Fruit fly (Drosophila melanogaster): ENCODE data around the gene CG3061.
A peak's percentile ranks its signal among the peaks of the same experiment; 100 is the strongest.

The CG3061 gene

dm6 chr3R:14016758-14017406 is 15.3 kb upstream of the CG3061 start:
- no peak for TF ChIP-seq CG17801 (GFP tag; optimal IDR thresholded peaks at IDR 0.05; ENCODE audit: partially characterized antibody)

- peak; percentile 28 for TF ChIP-seq CG17801 (GFP tag; optimal IDR thresholded peaks at IDR 0.05; ENCODE audit: partially characterized antibody)
Measured at dm6 chr3R:14017640-14018429, 14.3 kb upstream of the CG3061 start.

- no peak for TF ChIP-seq CG17801 (GFP tag; optimal IDR thresholded peaks at IDR 0.05; ENCODE audit: partially characterized antibody)
Measured at dm6 chr3R:14018430-14018786, 13.8 kb upstream of the CG3061 start.

dm6 chr3R:14019407-14020050 is 12.6 kb upstream of the CG3061 start:
- TF ChIP-seq CG17801 (GFP tag; optimal IDR thresholded peaks at IDR 0.05; ENCODE audit: partially characterized antibody): no peak

dm6 chr3R:14020345-14021001 is 11.7 kb upstream of the CG3061 start:
- no peak for TF ChIP-seq CG17801 (GFP tag; optimal IDR thresholded peaks at IDR 0.05; ENCODE audit: partially characterized antibody)

- TF ChIP-seq CG17801 (GFP tag; optimal IDR thresholded peaks at IDR 0.05; ENCODE audit: partially characterized antibody): peak; percentile 50
Measured at dm6 chr3R:14024187-14024918, 7.8 kb upstream of the CG3061 start.

dm6 chr3R:14024919-14025387 is 7.2 kb upstream of the CG3061 start:
- no peak for TF ChIP-seq CG17801 (GFP tag; optimal IDR thresholded peaks at IDR 0.05; ENCODE audit: partially characterized antibody)

dm6 chr3R:14025795-14026194 is 6.4 kb upstream of the CG3061 start:
- TF ChIP-seq CG17801 (GFP tag; optimal IDR thresholded peaks at IDR 0.05; ENCODE audit: partially characterized antibody): peak; percentile 89

dm6 chr3R:14026212-14026952 is 5.8 kb upstream of the CG3061 start:
- no peak for TF ChIP-seq CG17801 (GFP tag; optimal IDR thresholded peaks at IDR 0.05; ENCODE audit: partially characterized antibody)

dm6 chr3R:14026953-14027721 is 5.0 kb upstream of the CG3061 start:
- TF ChIP-seq CG17801 (GFP tag; optimal IDR thresholded peaks at IDR 0.05; ENCODE audit: partially characterized antibody): no peak

dm6 chr3R:14028158-14028557 is 4.0 kb upstream of the CG3061 start:
- TF ChIP-seq CG17801 (GFP tag; optimal IDR thresholded peaks at IDR 0.05; ENCODE audit: partially characterized antibody): no peak

- TF ChIP-seq CG17801 (GFP tag; optimal IDR thresholded peaks at IDR 0.05; ENCODE audit: partially characterized antibody): no peak
Measured at dm6 chr3R:14028873-14029369, 3.2 kb upstream of the CG3061 start, which contains the start of gene Cyp6d5. Gene Cyp6d5, plus strand, starts transcription at chr3R:14029228.

Measured in ovary, adult (tissue).